Worm (Caenorhabditis elegans) whole organism, late embryonic: Measurements from ENCODE around the gene Y51A2D.8.

ENCODE experiments used
- ama-1 ChIP-seq: fragments of 150-350 bp; optimal IDR thresholded peaks from 2 replicates; lab custom pipeline; 2014
- ceh-2 ChIP-seq: sonication (generic microtip); optimal IDR thresholded peaks from 2 replicates; lab custom pipeline; 2016; ENCODE audit warnings: missing genotype, missing genetic modification characterization, missing compliant biosample characterization
- ceh-9 ChIP-seq: sonication (generic microtip); optimal IDR thresholded peaks from 2 replicates; lab custom pipeline; 2016; ENCODE audit warnings: mild to moderate bottlenecking, missing genetic modification characterization, inconsistent platforms, missing compliant biosample characterization
- dve-1 ChIP-seq: sonication (generic microtip); optimal IDR thresholded peaks from 2 replicates; lab custom pipeline; 2017; ENCODE audit warnings: antibody characterized with exemption, mild to moderate bottlenecking, missing genetic modification characterization, missing compliant biosample characterization
- elt-2 ChIP-seq: sonication (generic microtip); optimal IDR thresholded peaks from 2 replicates; lab custom pipeline; 2016; ENCODE audit warnings: missing genetic modification reagents, missing genetic modification characterization, missing compliant biosample characterization
- pha-4 ChIP-seq: fragments of 150-350 bp; optimal IDR thresholded peaks from 2 replicates; lab custom pipeline; 2018; ENCODE audit warnings: missing biosample characterization, missing genetic modification reagents, missing genetic modification characterization
- pqm-1 ChIP-seq: sonication (generic microtip); optimal IDR thresholded peaks from 2 replicates; lab custom pipeline; 2016; ENCODE audit warnings: missing genetic modification characterization, missing compliant biosample characterization
- pros-1 ChIP-seq: fragments of 150-350 bp; optimal IDR thresholded peaks from 2 replicates; lab custom pipeline; 2014; ENCODE audit warnings: missing biosample characterization, missing genetic modification reagents, missing genetic modification characterization
- ref-2 ChIP-seq: sonication (generic microtip); optimal IDR thresholded peaks from 2 replicates; lab custom pipeline; 2016; ENCODE audit warnings: missing genetic modification characterization, missing compliant biosample characterization
- sox-2 ChIP-seq: fragments of 200-800 bp; sonication (Bioruptor generic); IDR thresholded peaks from 2 replicates; pipeline ENCODE4 v1.3.6; 2022; ENCODE audit warnings: missing genetic modification reagents, missing genetic modification characterization, missing compliant biosample characterization
- tbx-7 ChIP-seq: sonication (generic microtip); optimal IDR thresholded peaks from 2 replicates; lab custom pipeline; 2016; ENCODE audit warnings: missing genotype, missing genetic modification characterization, missing compliant biosample characterization

- TF ChIP-seq ceh-2 (tag; lab: Kevin White, UChicago) (no peak), pros-1 (tag; lab: Kevin White, UChicago) (no peak), ref-2 (tag; lab: Kevin White, UChicago) (no peak), elt-2 (tag; lab: Kevin White, UChicago) (no peak), tbx-7 (tag; lab: Kevin White, UChicago) (no peak), ama-1 (lab: Kevin White, UChicago) (no peak), pha-4 (tag; lab: Kevin White, UChicago) (no peak), pqm-1 (tag; lab: Kevin White, UChicago) (no peak), ceh-9 (tag; lab: Kevin White, UChicago) (no peak), sox-2 (no peak), dve-1 (tag; lab: Kevin White, UChicago) (no peak)
Observed at ce11 chrV:18573199-18573598, 19.5 kb upstream of the Y51A2D.8 start.
